Worm (Caenorhabditis elegans) whole organism, L2 larva: ENCODE results near the gene npl-4.1.

Experiments
- C34F6.9 ChIP-seq: fragments of 150-350 bp; optimal IDR thresholded peaks from 2 replicates; lab custom pipeline; 2014; ENCODE audit warnings: missing biosample characterization, missing genetic modification characterization
- Y55F3AM.14 ChIP-seq: fragments of 200-800 bp; sonication (Bioruptor generic); optimal IDR thresholded peaks from 2 replicates; lab custom pipeline; 2018; ENCODE audit warnings: mild to moderate bottlenecking, missing genetic modification characterization, missing compliant biosample characterization
- alr-1 ChIP-seq: fragments of 150-350 bp; optimal IDR thresholded peaks from 2 replicates; lab custom pipeline; 2014; ENCODE audit warnings: missing biosample characterization, missing genetic modification characterization
- aly-2 ChIP-seq: fragments of 150-350 bp; optimal IDR thresholded peaks from 2 replicates; lab custom pipeline; 2014; ENCODE audit warnings: missing biosample characterization, missing genetic modification characterization
- ama-1 ChIP-seq: fragments of 150-350 bp; optimal IDR thresholded peaks from 2 replicates; lab custom pipeline; 2018; ENCODE audit warnings: inconsistent platforms
- ceh-82 ChIP-seq: fragments of 150-350 bp; optimal IDR thresholded peaks from 2 replicates; lab custom pipeline; 2014; ENCODE audit warnings: missing biosample characterization, missing genetic modification characterization
- crh-2 ChIP-seq: sonication (generic microtip); optimal IDR thresholded peaks from 2 replicates; lab custom pipeline; 2017; ENCODE audit warnings: missing biosample characterization, missing genetic modification characterization
- dmd-4 ChIP-seq: sonication (generic microtip); optimal IDR thresholded peaks from 2 replicates; lab custom pipeline; 2017; ENCODE audit warnings: missing biosample characterization, missing genetic modification characterization
- elt-3 ChIP-seq: sonication (generic microtip); optimal IDR thresholded peaks from 2 replicates; lab custom pipeline; 2017; ENCODE audit warnings: missing biosample characterization, missing genetic modification characterization
- fos-1 ChIP-seq: fragments of 150-350 bp; optimal IDR thresholded peaks from 2 replicates; lab custom pipeline; 2014; ENCODE audit warnings: missing biosample characterization, missing genetic modification characterization
- lin-13 ChIP-seq: fragments of 150-350 bp; optimal IDR thresholded peaks from 2 replicates; lab custom pipeline; 2014; ENCODE audit warnings: missing biosample characterization, missing genetic modification reagents, missing genetic modification characterization
- lin-39 ChIP-seq: fragments of 150-350 bp; optimal IDR thresholded peaks from 2 replicates; lab custom pipeline; 2014; ENCODE audit warnings: missing biosample characterization, missing genetic modification reagents, missing genetic modification characterization
- lsy-2 ChIP-seq, 2 experiments: fragments of 150-350 bp in 1 of 2; sonication (generic microtip) in 1 of 2; optimal IDR thresholded peaks; 2 replicates each; lab custom pipeline; 2014 to 2017; ENCODE audit warnings: missing biosample characterization in 2 of 2, missing genetic modification characterization in 2 of 2
- mab-5 ChIP-seq: fragments of 150-350 bp; optimal IDR thresholded peaks from 2 replicates; lab custom pipeline; 2014; ENCODE audit warnings: missing biosample characterization, missing genetic modification characterization
- mbf-1 ChIP-seq: sonication (generic microtip); optimal IDR thresholded peaks from 2 replicates; lab custom pipeline; 2017; ENCODE audit warnings: missing biosample characterization, missing genetic modification characterization
- mdl-1 ChIP-seq, 2 experiments: fragments of 150-350 bp in 1 of 2; sonication (generic microtip) in 1 of 2; optimal IDR thresholded peaks; 2 replicates each; lab custom pipeline; 2017; ENCODE audit warnings: missing biosample characterization in 2 of 2, missing genetic modification characterization in 2 of 2
- nhr-10 ChIP-seq: sonication (generic microtip); optimal IDR thresholded peaks from 2 replicates; lab custom pipeline; 2017; ENCODE audit warnings: missing biosample characterization, missing genetic modification characterization
- nhr-11 ChIP-seq: fragments of 150-350 bp; optimal IDR thresholded peaks from 2 replicates; lab custom pipeline; 2014; ENCODE audit warnings: missing biosample characterization, missing genetic modification characterization
- nhr-12 ChIP-seq: fragments of 150-350 bp; optimal IDR thresholded peaks from 2 replicates; lab custom pipeline; 2014; ENCODE audit warnings: missing biosample characterization, missing genetic modification characterization
- nhr-237 ChIP-seq: fragments of 150-350 bp; optimal IDR thresholded peaks from 2 replicates; lab custom pipeline; 2014; ENCODE audit warnings: missing biosample characterization, missing genetic modification characterization
- nhr-25 ChIP-seq: fragments of 150-350 bp; sonication (generic microtip); optimal IDR thresholded peaks from 3 replicates; lab custom pipeline; 2014; ENCODE audit warnings: missing biosample characterization, missing genetic modification characterization
- nhr-6 ChIP-seq: fragments of 150-350 bp; optimal IDR thresholded peaks from 2 replicates; lab custom pipeline; 2014; ENCODE audit warnings: missing biosample characterization, missing genetic modification characterization
- peb-1 ChIP-seq: fragments of 150-350 bp; optimal IDR thresholded peaks from 2 replicates; lab custom pipeline; 2014; ENCODE audit warnings: missing biosample characterization, missing genetic modification characterization
- sem-4 ChIP-seq: fragments of 150-350 bp; optimal IDR thresholded peaks from 2 replicates; lab custom pipeline; 2014; ENCODE audit warnings: missing biosample characterization, missing genetic modification reagents, missing genetic modification characterization
- skn-1 ChIP-seq: sonication (generic microtip); optimal IDR thresholded peaks from 2 replicates; lab custom pipeline; 2017; ENCODE audit warnings: missing biosample characterization, missing genetic modification characterization
- sma-3 ChIP-seq: sonication (generic microtip); optimal IDR thresholded peaks from 2 replicates; lab custom pipeline; 2016; ENCODE audit warnings: missing genetic modification reagents, missing genetic modification characterization, missing compliant biosample characterization
- sma-9 ChIP-seq, 2 experiments: fragments of 150-350 bp in 1 of 2; sonication (generic microtip) in 1 of 2; optimal IDR thresholded peaks; 2 replicates each; lab custom pipeline; 2014 to 2016; ENCODE audit warnings: missing genetic modification characterization in 2 of 2, mild to moderate bottlenecking in 1 of 2, missing biosample characterization in 1 of 2, missing compliant biosample characterization in 1 of 2, missing genetic modification reagents in 1 of 2, moderate library complexity in 1 of 2
- unc-39 ChIP-seq: fragments of 150-350 bp; optimal IDR thresholded peaks from 2 replicates; lab custom pipeline; 2014; ENCODE audit warnings: missing biosample characterization, missing genetic modification characterization
- unc-55 ChIP-seq: fragments of 150-350 bp; sonication (generic microtip); optimal IDR thresholded peaks from 3 replicates; lab custom pipeline; 2014; ENCODE audit warnings: missing biosample characterization, missing genetic modification reagents, missing genetic modification characterization
- unc-62 ChIP-seq: fragments of 150-350 bp; optimal IDR thresholded peaks from 2 replicates; lab custom pipeline; 2014; ENCODE audit warnings: missing biosample characterization, missing genetic modification reagents, missing genetic modification characterization
- zag-1 ChIP-seq: fragments of 150-350 bp; optimal IDR thresholded peaks from 2 replicates; lab custom pipeline; 2014; ENCODE audit warnings: missing biosample characterization, missing genetic modification characterization
- ztf-1 ChIP-seq: fragments of 200-800 bp; sonication (Bioruptor generic); conservative IDR thresholded peaks from 2 replicates; pipeline ENCODE4 v1.3.6; 2022; ENCODE audit warnings: missing genetic modification characterization, missing compliant biosample characterization

npl-4.1 gene

ce11 chrII:5663180-5663791 is 32.1 kb downstream of the npl-4.1 start:
- TF ChIP-seq crh-2 (tag; lab: Kevin White, UChicago) (peak; percentile 39), ama-1 (lab: Kevin White, UChicago) (no peak), lin-13 (GFP tag; lab: Kevin White, UChicago) (no peak), zag-1 (tag; lab: Kevin White, UChicago) (no peak), lsy-2 (tag; optimal IDR thresholded peaks at IDR 0.05; lab: Kevin White, UChicago) (peak in 1 of 2 experiments; percentile 49), C34F6.9 (tag; lab: Kevin White, UChicago) (peak; percentile 29), fos-1 (tag; lab: Kevin White, UChicago) (no peak), unc-55 (GFP tag; lab: Kevin White, UChicago) (peak; percentile 44), unc-62 (GFP tag; lab: Kevin White, UChicago) (no peak), ceh-82 (tag; lab: Kevin White, UChicago) (no peak), sem-4 (tag; lab: Kevin White, UChicago) (no peak), nhr-12 (tag; lab: Kevin White, UChicago) (no peak), sma-9 (GFP tag; optimal IDR thresholded peaks at IDR 0.05; lab: Kevin White, UChicago) (peak; percentile 4), sma-9 (tag; optimal IDR thresholded peaks at IDR 0.05; lab: Kevin White, UChicago) (no peak), nhr-11 (tag; lab: Kevin White, UChicago) (no peak), mab-5 (tag; lab: Kevin White, UChicago) (no peak)
- TF ChIP-seq, all 48 proteins: peak for 5

DNA sequence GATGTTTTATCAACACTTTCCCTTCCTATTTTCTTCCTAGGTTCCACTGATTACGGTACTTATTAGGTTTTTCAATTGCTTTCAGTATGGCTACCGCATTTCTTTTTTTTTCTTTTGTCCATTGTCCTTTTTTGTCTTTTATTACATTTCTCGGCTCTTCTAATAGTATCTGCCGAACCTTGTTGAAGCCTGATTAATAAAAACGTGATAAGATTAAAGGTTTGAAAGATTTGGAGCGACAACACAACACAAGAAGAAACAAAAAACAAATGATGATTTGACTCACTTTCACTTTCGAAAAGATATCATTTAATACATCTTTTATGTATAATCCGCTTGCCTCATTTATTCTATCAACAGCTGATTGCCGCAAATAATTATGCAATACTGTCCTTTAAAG is 33.9 kb downstream of the npl-4.1 start, which contains the start of gene C25H3.15:
C25H3.15 (plus strand) TSS at position 301 of the 400 bp plus-strand sequence.
- no peak for TF ChIP-seq mdl-1 (tag; optimal IDR thresholded peaks at IDR 0.05; lab: Kevin White, UChicago)
- TF ChIP-seq elt-3 (tag; lab: Kevin White, UChicago), result no peak
- TF ChIP-seq Y55F3AM.14 (GFP tag; lab: Kevin White, UChicago), result no peak
- TF ChIP-seq fos-1 (tag; lab: Kevin White, UChicago), result no peak

DNA sequence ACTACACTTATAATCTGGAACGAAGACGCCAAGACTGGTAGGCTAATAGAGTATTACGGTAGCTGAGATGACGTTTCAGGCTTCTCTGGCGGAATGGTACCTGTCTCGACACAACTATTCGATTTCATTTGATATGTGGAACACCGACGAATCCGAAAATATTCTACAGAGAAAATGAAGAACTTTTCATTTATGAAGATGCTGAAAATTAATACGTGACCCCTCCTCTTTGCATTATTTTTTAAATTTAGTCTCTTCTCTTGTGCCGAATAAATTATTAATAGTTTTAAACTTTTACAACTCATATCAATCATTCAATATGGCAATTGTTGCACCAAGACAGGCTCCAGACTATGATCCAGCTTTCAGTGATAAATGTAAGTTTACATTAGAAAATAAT is 34.8 kb downstream of the npl-4.1 start, which contains the start of gene C25H3.16:
C25H3.16 (plus strand) TSS at position 301 of the 400 bp plus-strand sequence.
- no peak for TF ChIP-seq ztf-1
- no peak for TF ChIP-seq lin-13 (GFP tag; lab: Kevin White, UChicago)
- TF ChIP-seq aly-2, result no peak
- no peak for TF ChIP-seq skn-1 (tag; lab: Kevin White, UChicago)
- TF ChIP-seq Y55F3AM.14 (GFP tag; lab: Kevin White, UChicago), result no peak
- TF ChIP-seq nhr-6 (tag; lab: Kevin White, UChicago), result no peak
- TF ChIP-seq lin-39 (tag; lab: Kevin White, UChicago), result no peak
- TF ChIP-seq unc-55 (GFP tag; lab: Kevin White, UChicago), result no peak
- no peak for TF ChIP-seq ama-1 (lab: Kevin White, UChicago)
- no peak for TF ChIP-seq mab-5 (tag; lab: Kevin White, UChicago)
- TF ChIP-seq sma-3 (GFP tag; lab: Kevin White, UChicago), result no peak
- no peak for TF ChIP-seq crh-2 (tag; lab: Kevin White, UChicago)
- TF ChIP-seq nhr-10 (tag; lab: Kevin White, UChicago), result no peak
- TF ChIP-seq sma-9 (GFP tag; optimal IDR thresholded peaks at IDR 0.05; lab: Kevin White, UChicago), result no peak
- no peak for TF ChIP-seq sma-9 (tag; optimal IDR thresholded peaks at IDR 0.05; lab: Kevin White, UChicago)
- TF ChIP-seq mbf-1 (tag; lab: Kevin White, UChicago), result no peak
- no peak for TF ChIP-seq nhr-25 (tag; lab: Kevin White, UChicago)
- no peak for TF ChIP-seq nhr-12 (tag; lab: Kevin White, UChicago)
- no peak for TF ChIP-seq mdl-1 (tag; optimal IDR thresholded peaks at IDR 0.05; lab: Kevin White, UChicago)
- TF ChIP-seq nhr-237 (tag; lab: Kevin White, UChicago), result no peak
- no peak for TF ChIP-seq alr-1 (tag; lab: Kevin White, UChicago)
- TF ChIP-seq, all 48 proteins: peak for 0

DNA sequence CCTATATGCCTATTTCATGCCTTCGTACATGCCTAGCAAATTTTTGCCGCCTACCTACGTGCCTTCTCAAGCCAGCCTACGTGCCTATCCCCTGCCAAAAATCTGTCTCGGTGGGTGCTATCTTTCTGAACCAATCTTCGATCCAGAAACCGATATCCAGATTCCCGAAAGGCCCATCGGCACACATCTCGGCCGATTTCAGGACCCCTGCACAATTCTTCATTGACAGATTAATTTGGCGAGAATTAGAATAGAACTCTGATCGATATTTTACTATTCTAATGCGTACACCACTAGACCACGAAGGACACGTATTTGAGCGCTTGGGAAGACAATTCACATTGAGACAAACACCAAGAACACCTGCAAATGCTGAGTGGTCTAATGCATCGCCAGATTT is 36.4 kb downstream of the npl-4.1 start:
- TF ChIP-seq mdl-1 (tag; optimal IDR thresholded peaks at IDR 0.05; lab: Kevin White, UChicago), result no peak
- no peak for TF ChIP-seq nhr-237 (tag; lab: Kevin White, UChicago)
- no peak for TF ChIP-seq ceh-82 (tag; lab: Kevin White, UChicago)
- TF ChIP-seq sem-4 (tag; lab: Kevin White, UChicago), result no peak
- TF ChIP-seq peb-1 (tag; lab: Kevin White, UChicago), result no peak
- TF ChIP-seq dmd-4, result no peak
- TF ChIP-seq ztf-1, result no peak
- TF ChIP-seq alr-1 (tag; lab: Kevin White, UChicago), result no peak
- no peak for TF ChIP-seq mab-5 (tag; lab: Kevin White, UChicago)
- no peak for TF ChIP-seq nhr-12 (tag; lab: Kevin White, UChicago)
- TF ChIP-seq lsy-2 (tag; optimal IDR thresholded peaks at IDR 0.05; lab: Kevin White, UChicago), result no peak
- TF ChIP-seq unc-39 (tag; lab: Kevin White, UChicago), result no peak
- TF ChIP-seq mbf-1 (tag; lab: Kevin White, UChicago), result no peak
- TF ChIP-seq lin-13 (GFP tag; lab: Kevin White, UChicago), result no peak
